Worm (Caenorhabditis elegans): ENCODE data around the gene tbx-2.

DNA sequence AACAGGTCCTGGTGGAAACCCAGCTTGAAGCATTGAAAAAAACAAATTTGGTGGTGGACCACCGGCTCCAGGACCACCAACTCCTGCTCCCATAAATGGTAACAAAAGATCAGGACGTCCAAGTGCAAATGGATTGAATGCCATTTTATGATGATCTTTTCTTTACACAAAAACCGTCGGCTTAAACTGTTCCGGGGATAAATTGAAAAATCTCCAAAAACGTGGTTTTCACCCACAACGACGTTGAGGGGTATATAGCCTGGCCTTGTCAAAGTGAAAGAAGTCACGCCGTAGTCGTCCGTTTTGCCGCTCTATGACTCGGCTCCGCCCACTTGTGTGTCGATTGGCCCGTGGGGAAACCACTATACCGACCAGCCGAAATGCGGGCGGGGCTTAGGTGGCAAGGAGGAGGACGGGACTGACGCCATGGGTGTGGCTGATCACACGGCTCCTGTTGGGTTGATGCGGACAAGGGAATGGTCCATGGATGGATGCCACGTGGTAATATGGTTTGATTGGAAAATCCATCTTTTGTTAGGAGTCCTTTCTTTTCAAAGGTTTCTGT lies at the start of gene tbx-2:
- TF ChIP-seq nhr-12 (tag; optimal IDR thresholded peaks at IDR 0.05): no peak
- no peak for TF ChIP-seq zip-8 (tag; optimal IDR thresholded peaks at IDR 0.05)
- TF ChIP-seq elt-3 (tag; optimal IDR thresholded peaks at IDR 0.05): no peak
- TF ChIP-seq nhr-28 (tag; optimal IDR thresholded peaks at IDR 0.05): no peak
